Fruit fly (Drosophila melanogaster): Measurements from ENCODE around the gene Vps60.

Gene Vps60

dm6 chr3L:17596897-17597296 is 24.5 kb downstream of the Vps60 start (continued):
- TF ChIP-seq CG12219 (GFP tag; optimal IDR thresholded peaks at IDR 0.05) (no peak), CG13894 (tag; optimal IDR thresholded peaks at IDR 0.05) (no peak), Oli (tag; optimal IDR thresholded peaks at IDR 0.05) (no peak), Dek (tag; optimal IDR thresholded peaks at IDR 0.05) (no peak), Xrp1 (GFP tag; IDR thresholded peaks at IDR 0.05) (no peak), Max (GFP tag; optimal IDR thresholded peaks at IDR 0.05) (no peak), nerfin-1 (tag; optimal IDR thresholded peaks at IDR 0.05) (no peak), CG14014 (GFP tag; IDR thresholded peaks at IDR 0.05) (no peak), hb (GFP tag; IDR thresholded peaks at IDR 0.05; ENCODE audit: partially characterized antibody) (no peak), CG2875 (GFP tag; optimal IDR thresholded peaks at IDR 0.05) (no peak), CG9609 (GFP tag; optimal IDR thresholded peaks at IDR 0.05) (no peak), wek (GFP tag; optimal IDR thresholded peaks at IDR 0.05) (no peak), tx (GFP tag; optimal IDR thresholded peaks at IDR 0.05) (no peak), CG33213 (GFP tag; optimal IDR thresholded peaks at IDR 0.05) (peak; percentile 56), NfI (GFP tag; optimal IDR thresholded peaks at IDR 0.05) (no peak), CG16815 (GFP tag; optimal IDR thresholded peaks at IDR 0.05) (no peak), CG43689 (GFP tag; IDR thresholded peaks at IDR 0.05) (no peak), rib (GFP tag; IDR thresholded peaks at IDR 0.05) (no peak), CG13624 (GFP tag; optimal IDR thresholded peaks at IDR 0.05) (peak; percentile 32), bbx (GFP tag; IDR thresholded peaks at IDR 0.05; ENCODE audit: partially characterized antibody) (peak; percentile 61; the same call in 1 of the 2 replicates), fru (optimal IDR thresholded peaks at IDR 0.05) (no peak), CG17829 (tag; optimal IDR thresholded peaks at IDR 0.05) (peak; percentile 30), CG12299 (tag; optimal IDR thresholded peaks at IDR 0.05) (no peak), CG9876 (GFP tag; optimal IDR thresholded peaks at IDR 0.05) (no peak), zfh2 (GFP tag; optimal IDR thresholded peaks at IDR 0.05) (no peak), pum (GFP tag; optimal IDR thresholded peaks at IDR 0.05) (peak; percentile 16), HmgD (GFP tag; optimal IDR thresholded peaks at IDR 0.05) (peak; percentile 60), CG7372 (GFP tag; IDR thresholded peaks at IDR 0.05) (no peak), CG15073 (GFP tag; optimal IDR thresholded peaks at IDR 0.05) (no peak), CG17612 (GFP tag; IDR thresholded peaks at IDR 0.05) (no peak), ab (GFP tag; optimal IDR thresholded peaks at IDR 0.05) (no peak), CG4820 (GFP tag; optimal IDR thresholded peaks at IDR 0.05) (no peak), corto (GFP tag; optimal IDR thresholded peaks at IDR 0.05) (no peak), MESR4 (GFP tag; optimal IDR thresholded peaks at IDR 0.05) (no peak), nau (GFP tag; optimal IDR thresholded peaks at IDR 0.05) (peak; percentile 44), Deaf1 (tag; optimal IDR thresholded peaks at IDR 0.05) (no peak), CG4282 (GFP tag; optimal IDR thresholded peaks at IDR 0.05) (peak; percentile 24), CG14710 (tag; optimal IDR thresholded peaks at IDR 0.05) (peak; percentile 55), dan (GFP tag; IDR thresholded peaks at IDR 0.05) (no peak), Mrtf (GFP tag; IDR thresholded peaks at IDR 0.05) (no peak), Sry-δ (GFP tag; optimal IDR thresholded peaks at IDR 0.05) (peak; percentile 26), CG7556 (GFP tag; optimal IDR thresholded peaks at IDR 0.05) (no peak), vnd (GFP tag; IDR thresholded peaks at IDR 0.05; ENCODE audit: partially characterized antibody) (no peak), CG1603 (tag; optimal IDR thresholded peaks at IDR 0.05) (peak; percentile 56), so (GFP tag; IDR thresholded peaks at IDR 0.05) (no peak), Ravus (GFP tag; IDR thresholded peaks at IDR 0.05) (no peak), CG11696 (GFP tag; IDR thresholded peaks at IDR 0.05) (no peak), tap (tag; optimal IDR thresholded peaks at IDR 0.05) (no peak), CG12942 (GFP tag; optimal IDR thresholded peaks at IDR 0.05) (no peak), Myb (GFP tag; optimal IDR thresholded peaks at IDR 0.05) (peak; percentile 63), CG13775 (GFP tag; optimal IDR thresholded peaks at IDR 0.05) (no peak), CG7987 (GFP tag; optimal IDR thresholded peaks at IDR 0.05) (no peak)

All from whole organism, embryonic.